Worm (Caenorhabditis elegans) whole organism, L4/young adult: Measurements from ENCODE around the gene srbc-41.

Source experiments
- W03F9.2 ChIP-seq: fragments of 150-350 bp; optimal IDR thresholded peaks from 2 replicates; lab custom pipeline; 2014; ENCODE audit warnings: missing biosample characterization, missing genetic modification characterization
- dao-5 ChIP-seq: sonication (generic microtip); optimal IDR thresholded peaks from 2 replicates; lab custom pipeline; 2016; ENCODE audit warnings: missing genotype, missing genetic modification characterization, moderate library complexity, missing compliant biosample characterization
- him-1 ChIP-seq: sonication (generic microtip); optimal IDR thresholded peaks from 2 replicates; lab custom pipeline; 2016; ENCODE audit warnings: missing genotype, missing genetic modification reagents, missing genetic modification characterization, missing compliant biosample characterization

The srbc-41 gene

ce11 chrV:1614726-1615125, at the start of gene srbc-41:
Gene srbc-41 (minus strand): TSS chrV:1614826.
- TF ChIP-seq him-1 (tag; lab: Kevin White, UChicago) (no peak), dao-5 (no peak), W03F9.2 (tag; lab: Kevin White, UChicago) (no peak)

ce11 chrV:1662270-1662669, 47.6 kb upstream of the srbc-41 start, which contains the start of gene irld-40:
Gene irld-40 (plus strand): TSS chrV:1662570.
- TF ChIP-seq dao-5, result no peak
- no peak for TF ChIP-seq him-1 (tag; lab: Kevin White, UChicago)
- no peak for TF ChIP-seq W03F9.2 (tag; lab: Kevin White, UChicago)

ce11 chrV:1654845-1655244, 40.2 kb upstream of the srbc-41 start, which contains the start of gene irld-11:
Gene irld-11 (plus strand): TSS chrV:1655145.
- TF ChIP-seq W03F9.2 (tag; lab: Kevin White, UChicago), result no peak
- TF ChIP-seq dao-5, result no peak
- no peak for TF ChIP-seq him-1 (tag; lab: Kevin White, UChicago)

ce11 chrV:1651045-1651444, 36.4 kb upstream of the srbc-41 start, which contains the start of gene irld-44:
Gene irld-44 (plus strand): TSS chrV:1651345.
- TF ChIP-seq W03F9.2 (tag; lab: Kevin White, UChicago), result no peak
- TF ChIP-seq dao-5, result no peak
- no peak for TF ChIP-seq him-1 (tag; lab: Kevin White, UChicago)

ce11 chrV:1648000-1648399, 33.4 kb upstream of the srbc-41 start, which contains the start of gene irld-45:
Gene irld-45 (plus strand): TSS chrV:1648300.
- TF ChIP-seq W03F9.2 (tag; lab: Kevin White, UChicago), result no peak
- TF ChIP-seq dao-5, result no peak
- TF ChIP-seq him-1 (tag; lab: Kevin White, UChicago), result no peak

ce11 chrV:1643886-1644285, 29.3 kb upstream of the srbc-41 start, which contains the start of gene alh-2:
Gene alh-2 (plus strand): TSS chrV:1644169.
- no peak for TF ChIP-seq him-1 (tag; lab: Kevin White, UChicago)

ce11 chrV:1642768-1643167, 28.1 kb upstream of the srbc-41 start:
- TF ChIP-seq him-1 (tag; lab: Kevin White, UChicago) (no peak), dao-5 (no peak), W03F9.2 (tag; lab: Kevin White, UChicago) (no peak)

ce11 chrV:1642199-1642598, 27.6 kb upstream of the srbc-41 start, which contains the start of gene Y46H3D.1:
Gene Y46H3D.1 (plus strand): TSS chrV:1642499.
- TF ChIP-seq W03F9.2 (tag; lab: Kevin White, UChicago), result no peak
- TF ChIP-seq him-1 (tag; lab: Kevin White, UChicago), result no peak
- no peak for TF ChIP-seq dao-5

- no peak for TF ChIP-seq dao-5
- TF ChIP-seq him-1 (tag; lab: Kevin White, UChicago), result no peak
- no peak for TF ChIP-seq W03F9.2 (tag; lab: Kevin White, UChicago)
These were observed 25.4 kb upstream of the srbc-41 start, which contains the start of gene str-221 for ce11 chrV:1640008-1640407. Gene str-221 (plus strand): TSS chrV:1640308.

- TF ChIP-seq him-1 (tag; lab: Kevin White, UChicago) (no peak), W03F9.2 (tag; lab: Kevin White, UChicago) (no peak), dao-5 (no peak)
These were observed 21.2 kb upstream of the srbc-41 start, which contains the start of gene str-222 for ce11 chrV:1635859-1636258. Gene str-222 (plus strand): TSS chrV:1636159.

ce11 chrV:1631717-1632116, 17.1 kb upstream of the srbc-41 start, which contains the start of gene irld-17:
Gene irld-17 (plus strand): TSS chrV:1632017.
- TF ChIP-seq dao-5 (no peak), him-1 (tag; lab: Kevin White, UChicago) (no peak), W03F9.2 (tag; lab: Kevin White, UChicago) (no peak)

ce11 chrV:1631148-1631547, 16.5 kb upstream of the srbc-41 start, which contains the start of gene Y46H3D.8:
Gene Y46H3D.8 (minus strand): TSS chrV:1631248.
- TF ChIP-seq him-1 (tag; lab: Kevin White, UChicago) (no peak), W03F9.2 (tag; lab: Kevin White, UChicago) (no peak), dao-5 (no peak)

- TF ChIP-seq him-1 (tag; lab: Kevin White, UChicago), result no peak
- TF ChIP-seq W03F9.2 (tag; lab: Kevin White, UChicago), result no peak
- TF ChIP-seq dao-5, result no peak
These were observed 14.7 kb upstream of the srbc-41 start, which contains the start of gene nhr-238 for ce11 chrV:1629329-1629728. Gene nhr-238 (minus strand): TSS chrV:1629432.

ce11 chrV:1627269-1627668, 12.6 kb upstream of the srbc-41 start:
- TF ChIP-seq him-1 (tag; lab: Kevin White, UChicago), result no peak
- TF ChIP-seq dao-5, result no peak

ce11 chrV:1626720-1627119, 12.1 kb upstream of the srbc-41 start, which contains the start of gene nhr-237:
Gene nhr-237 (minus strand): TSS chrV:1626820.
- TF ChIP-seq W03F9.2 (tag; lab: Kevin White, UChicago), result no peak
- TF ChIP-seq him-1 (tag; lab: Kevin White, UChicago), result no peak
- TF ChIP-seq dao-5, result no peak
